Worm (Caenorhabditis elegans): ENCODE results near the gene dsl-4.

DNA sequence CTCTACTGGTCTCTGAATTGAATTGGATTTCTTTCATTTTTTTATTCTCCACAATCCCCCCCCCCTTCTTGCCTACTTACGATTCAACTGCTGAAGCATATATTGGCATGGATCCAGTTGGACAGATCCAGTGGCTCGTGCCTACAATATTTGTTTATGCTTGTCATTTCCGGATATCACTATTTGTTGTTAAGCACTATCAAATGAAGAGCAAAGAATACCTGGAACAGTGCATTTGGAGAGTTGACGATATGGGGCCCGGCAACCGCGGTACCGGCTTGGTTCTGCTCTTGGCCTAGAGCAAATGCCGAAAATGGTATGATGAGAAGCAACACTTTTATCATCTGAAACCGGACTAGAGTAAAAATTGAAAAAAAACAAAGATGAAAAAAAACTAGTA is 22.5 kb upstream of the dsl-4 start, which contains the start of gene lgc-21:
- TF ChIP-seq ztf-11 (tag; optimal IDR thresholded peaks at IDR 0.05) (no peak), pha-4 (tag; optimal IDR thresholded peaks at IDR 0.05) (no peak)

Data from whole organism, L3 larva.